Worm (Caenorhabditis elegans): Measurements from ENCODE around the gene frpr-7.

DNA sequence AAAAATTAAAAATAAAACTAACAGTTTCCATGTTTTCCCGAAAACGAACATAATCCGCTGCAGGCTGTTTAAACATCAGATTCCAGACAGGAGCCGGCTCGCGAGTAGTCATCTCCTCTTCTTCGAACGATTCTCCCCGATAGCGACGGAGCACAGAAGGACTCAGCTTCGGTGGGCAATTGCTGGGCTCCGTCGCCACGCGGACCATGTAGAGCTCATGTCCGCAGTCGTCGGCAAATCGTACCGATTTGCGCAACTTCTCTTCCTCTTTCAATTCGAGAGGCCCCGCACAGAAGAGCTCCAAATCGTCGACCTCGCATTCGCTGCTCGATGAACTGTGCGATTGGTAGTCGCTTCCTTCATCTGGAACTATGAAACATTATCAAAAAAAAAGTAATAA is 45.6 kb upstream of the frpr-7 start:
- no peak for TF ChIP-seq him-1 (tag; optimal IDR thresholded peaks at IDR 0.05)
- no peak for TF ChIP-seq W03F9.2 (tag; optimal IDR thresholded peaks at IDR 0.05)

All from whole organism, L4/young adult.